Fruit fly (Drosophila melanogaster): ENCODE results near the gene CG44271.

dm6 chr2L:6783395-6783794, 35.7 kb upstream of the CG44271 start:
- TF ChIP-seq toe (GFP tag; optimal IDR thresholded peaks at IDR 0.05) (no peak), cnc (optimal IDR thresholded peaks at IDR 0.05) (no peak), bab1 (GFP tag; optimal IDR thresholded peaks at IDR 0.05) (no peak), CG7101 (tag; optimal IDR thresholded peaks at IDR 0.05) (no peak), cic (GFP tag; optimal IDR thresholded peaks at IDR 0.05) (no peak), CG14711 (tag; optimal IDR thresholded peaks at IDR 0.05) (no peak), Hr96 (GFP tag; optimal IDR thresholded peaks at IDR 0.05) (no peak), CG7045 (GFP tag; optimal IDR thresholded peaks at IDR 0.05) (no peak), Mnt (GFP tag; optimal IDR thresholded peaks at IDR 0.05) (no peak), pad (GFP tag; optimal IDR thresholded peaks at IDR 0.05) (peak; percentile 26)

Data from whole organism, adult.